Fruit fly (Drosophila melanogaster): Measurements from ENCODE around the gene Nup43.
A peak's percentile ranks its signal among the peaks of the same experiment; 100 is the strongest.

Nup43 gene

DNA sequence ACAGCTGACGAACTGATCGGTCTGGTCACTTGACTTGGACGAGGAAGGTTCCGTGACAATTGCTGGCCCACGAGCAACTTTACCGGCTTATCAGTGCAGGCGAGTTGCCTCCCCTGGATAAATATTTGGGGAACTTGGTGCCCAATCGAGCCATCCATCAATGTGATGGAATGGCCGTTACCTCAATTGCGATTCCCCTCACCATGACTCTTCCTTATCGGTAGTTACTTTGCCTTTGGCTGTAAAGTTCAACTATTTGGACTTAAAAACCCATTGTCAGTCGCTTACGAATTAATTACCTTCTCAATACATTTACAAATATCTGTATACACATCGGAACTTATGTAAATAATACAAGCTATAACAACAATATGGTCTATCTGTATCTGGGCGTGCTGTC lies 23.4 kb downstream of the Nup43 start, which contains the start of gene Vha100-4:
TSS of gene Vha100-4 (minus strand) at position 16 of the 400 bp plus-strand sequence.
- TF ChIP-seq psq (GFP tag; optimal IDR thresholded peaks at IDR 0.05), result no peak
- TF ChIP-seq br (GFP tag; optimal IDR thresholded peaks at IDR 0.05), result no peak
- TF ChIP-seq Mio (GFP tag; optimal IDR thresholded peaks at IDR 0.05), result no peak
- no peak for TF ChIP-seq Vsx2 (GFP tag; optimal IDR thresholded peaks at IDR 0.05; ENCODE audit: partially characterized antibody)

DNA sequence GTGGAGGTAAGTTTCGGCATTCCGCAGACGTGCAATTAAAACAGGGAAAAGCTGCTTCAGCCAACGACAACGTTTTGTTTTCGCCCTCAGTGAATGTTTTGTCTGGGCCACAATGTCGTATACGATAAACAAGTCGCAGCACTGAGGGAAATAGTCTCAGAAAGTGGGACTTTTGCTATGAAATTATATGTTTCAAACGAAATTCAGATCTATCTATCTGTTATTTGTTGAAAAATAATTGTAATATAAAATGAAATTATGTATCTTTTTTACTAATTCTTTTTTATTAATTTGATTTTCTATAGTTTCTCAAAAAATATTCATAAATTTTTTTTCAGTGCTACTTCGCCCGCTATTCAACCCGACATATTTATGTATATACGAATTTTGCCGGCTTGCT lies 27.0 kb downstream of the Nup43 start:
- no peak for TF ChIP-seq tai (GFP tag; optimal IDR thresholded peaks at IDR 0.05)
- peak in 1 of 2 experiments; percentile 83 for TF ChIP-seq foxo (GFP tag; optimal IDR thresholded peaks at IDR 0.05)
- peak; percentile 40 for TF ChIP-seq ey (GFP tag; optimal IDR thresholded peaks at IDR 0.05)
- TF ChIP-seq HLH106 (tag; optimal IDR thresholded peaks at IDR 0.05), result peak; percentile 75
- peak; percentile 51 for TF ChIP-seq fru (GFP tag; optimal IDR thresholded peaks at IDR 0.05)
- TF ChIP-seq Rel (GFP tag; optimal IDR thresholded peaks at IDR 0.05), result peak; percentile 18
- TF ChIP-seq Rel (tag; optimal IDR thresholded peaks at IDR 0.05), result no peak
- TF ChIP-seq dmrt93B (GFP tag; optimal IDR thresholded peaks at IDR 0.05), result no peak
- TF ChIP-seq Sp1 (GFP tag; optimal IDR thresholded peaks at IDR 0.05), result peak; percentile 73
- peak; percentile 41 for TF ChIP-seq h (GFP tag; optimal IDR thresholded peaks at IDR 0.05)
- peak; percentile 79 for TF ChIP-seq OdsH (GFP tag; optimal IDR thresholded peaks at IDR 0.05)
- peak; percentile 69 for TF ChIP-seq psq (GFP tag; optimal IDR thresholded peaks at IDR 0.05)
- TF ChIP-seq rgr (GFP tag; optimal IDR thresholded peaks at IDR 0.05), result peak; percentile 79
- TF ChIP-seq woc (GFP tag; optimal IDR thresholded peaks at IDR 0.05), result no peak
- peak; percentile 29 for TF ChIP-seq br (GFP tag; optimal IDR thresholded peaks at IDR 0.05)

DNA sequence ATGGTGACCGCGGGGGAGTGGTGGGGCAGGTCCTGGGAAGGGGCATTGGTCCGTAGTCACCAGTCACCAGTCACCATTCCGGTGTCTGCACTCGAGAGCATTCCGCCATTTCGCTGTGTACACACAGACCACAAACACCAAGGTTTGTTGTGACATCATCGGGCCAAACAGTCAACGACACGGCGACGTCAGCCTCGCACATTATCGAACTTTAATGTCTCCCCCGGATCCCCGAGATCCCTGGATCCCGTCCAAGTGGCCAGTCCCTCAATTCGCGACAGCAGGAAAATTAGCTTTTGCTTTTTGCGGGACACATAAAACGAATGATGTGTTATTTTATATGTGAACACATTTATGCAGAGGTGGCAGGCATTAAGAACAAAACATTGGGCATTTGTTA lies 28.4 kb downstream of the Nup43 start:
- TF ChIP-seq Myc (optimal IDR thresholded peaks at IDR 0.05) (no peak), Hnf4 (GFP tag; optimal IDR thresholded peaks at IDR 0.05) (peak; percentile 0), sv (GFP tag; optimal IDR thresholded peaks at IDR 0.05) (no peak), lola (GFP tag; optimal IDR thresholded peaks at IDR 0.05) (no peak), Rel (GFP tag; optimal IDR thresholded peaks at IDR 0.05) (no peak), Rel (tag; optimal IDR thresholded peaks at IDR 0.05) (no peak), N (GFP tag; optimal IDR thresholded peaks at IDR 0.05) (no peak), Mio (GFP tag; optimal IDR thresholded peaks at IDR 0.05) (no peak)

DNA sequence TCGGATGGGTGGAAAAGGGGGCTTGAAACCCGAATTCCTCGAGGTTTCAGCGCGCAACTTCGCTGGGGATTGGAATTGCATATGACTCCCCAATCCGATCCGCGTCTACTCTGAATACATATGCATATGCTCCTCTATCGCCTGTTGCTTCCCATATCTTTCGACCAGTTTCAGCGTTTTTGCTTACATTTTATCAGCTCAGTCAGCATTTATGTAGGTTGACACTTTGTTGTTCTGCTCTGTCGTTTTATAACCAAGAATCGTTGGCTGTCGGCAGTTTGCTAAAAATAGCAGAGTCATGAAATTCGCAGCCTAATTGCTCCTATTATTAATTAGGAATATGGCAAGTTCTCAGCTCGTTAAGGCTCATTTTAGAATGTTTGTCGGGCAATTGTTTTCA lies 29.3 kb downstream of the Nup43 start:
- TF ChIP-seq foxo (GFP tag; optimal IDR thresholded peaks at IDR 0.05), result no peak
- no peak for TF ChIP-seq dmrt93B (GFP tag; optimal IDR thresholded peaks at IDR 0.05)
- TF ChIP-seq Jra (GFP tag; optimal IDR thresholded peaks at IDR 0.05), result no peak
- no peak for TF ChIP-seq sage (GFP tag; optimal IDR thresholded peaks at IDR 0.05)
- TF ChIP-seq HLH106 (tag; optimal IDR thresholded peaks at IDR 0.05), result no peak
- no peak for TF ChIP-seq woc (GFP tag; optimal IDR thresholded peaks at IDR 0.05)
- TF ChIP-seq CrebA (GFP tag; optimal IDR thresholded peaks at IDR 0.05; ENCODE audit: borderline replicate concordance), result no peak
- TF ChIP-seq Hr78 (GFP tag; optimal IDR thresholded peaks at IDR 0.05), result no peak
- TF ChIP-seq Vsx2 (GFP tag; optimal IDR thresholded peaks at IDR 0.05; ENCODE audit: partially characterized antibody), result no peak
- no peak for TF ChIP-seq sv (GFP tag; optimal IDR thresholded peaks at IDR 0.05)
- no peak for TF ChIP-seq pan (optimal IDR thresholded peaks at IDR 0.05)
- TF ChIP-seq h (GFP tag; optimal IDR thresholded peaks at IDR 0.05), result no peak

DNA sequence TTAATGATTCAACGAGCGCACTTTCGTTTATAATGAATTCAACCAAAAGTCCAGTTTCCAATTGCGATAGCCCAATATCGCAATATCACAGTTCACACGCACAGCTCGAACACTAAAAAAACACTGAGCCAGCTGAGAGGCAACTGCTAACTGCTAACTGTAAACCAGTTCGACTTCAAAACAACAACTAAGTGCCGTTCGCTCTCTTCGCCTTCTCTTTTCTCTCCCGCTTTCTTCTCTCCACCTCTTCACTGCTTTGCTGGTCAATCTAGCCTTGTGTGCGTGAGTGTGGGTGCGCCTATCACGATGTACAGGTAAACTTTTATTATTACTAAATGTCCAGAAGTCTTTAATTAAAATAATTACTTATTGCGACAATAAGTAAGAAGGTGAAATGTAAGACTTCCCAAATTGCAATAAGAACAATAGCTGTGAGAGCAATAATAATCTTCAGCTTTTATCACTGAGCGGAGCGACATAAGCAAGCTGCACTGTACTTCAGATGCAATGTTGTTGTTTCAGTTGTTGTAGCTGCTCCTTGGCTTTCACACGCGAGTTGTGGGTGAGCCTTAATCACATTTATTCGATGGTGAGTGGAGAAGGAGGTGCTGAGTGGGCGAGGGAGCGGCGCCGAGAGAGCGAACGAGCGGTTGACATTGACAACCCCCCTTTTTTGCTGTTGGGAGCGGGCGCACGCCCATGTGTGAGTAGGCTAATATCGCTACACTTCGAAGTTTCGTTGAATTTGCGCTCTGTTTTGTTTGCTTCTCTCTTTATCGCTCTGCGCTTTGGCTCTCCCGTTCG lies 30.6 kb downstream of the Nup43 start, which contains the start of gene Vti1b:
TSS of gene Vti1b (plus strand) at position 195 of the 804 bp plus-strand sequence.
- TF ChIP-seq jim (GFP tag; optimal IDR thresholded peaks at IDR 0.05) (peak; percentile 39), dl (GFP tag; optimal IDR thresholded peaks at IDR 0.05; ENCODE audit: insufficient read depth in 1 of 2, partially characterized antibody in 2 of 2) (peak; percentile 83 to 91), Rel (GFP tag; optimal IDR thresholded peaks at IDR 0.05) (peak; percentile 55), Rel (tag; optimal IDR thresholded peaks at IDR 0.05) (peak; percentile 72), Myc (optimal IDR thresholded peaks at IDR 0.05) (no peak), Jra (GFP tag; optimal IDR thresholded peaks at IDR 0.05) (peak; percentile 87), Vsx2 (GFP tag; optimal IDR thresholded peaks at IDR 0.05; ENCODE audit: partially characterized antibody) (peak; percentile 96), sv (GFP tag; optimal IDR thresholded peaks at IDR 0.05) (peak; percentile 93), dsf (GFP tag; optimal IDR thresholded peaks at IDR 0.05; ENCODE audit: borderline replicate concordance) (peak; percentile 64), CrebA (GFP tag; optimal IDR thresholded peaks at IDR 0.05; ENCODE audit: borderline replicate concordance) (no peak), brk (GFP tag; optimal IDR thresholded peaks at IDR 0.05) (peak; percentile 92), tai (GFP tag; optimal IDR thresholded peaks at IDR 0.05) (no peak), Hr83 (GFP tag; optimal IDR thresholded peaks at IDR 0.05; ENCODE audit: poor library complexity, severe bottlenecking) (peak; percentile 81), Hnf4 (GFP tag; optimal IDR thresholded peaks at IDR 0.05) (peak; percentile 97), dmrt93B (GFP tag; optimal IDR thresholded peaks at IDR 0.05) (peak; percentile 92), br (GFP tag; optimal IDR thresholded peaks at IDR 0.05) (peak; percentile 97), CG32264 (GFP tag; optimal IDR thresholded peaks at IDR 0.05) (peak; percentile 74), Dif (GFP tag; optimal IDR thresholded peaks at IDR 0.05; ENCODE audit: partially characterized antibody) (peak; percentile 91), sage (GFP tag; optimal IDR thresholded peaks at IDR 0.05) (peak; percentile 87), CG9705 (GFP tag; optimal IDR thresholded peaks at IDR 0.05) (peak; percentile 70), h (GFP tag; optimal IDR thresholded peaks at IDR 0.05) (peak; percentile 98), ey (GFP tag; optimal IDR thresholded peaks at IDR 0.05) (peak; percentile 98), HLH106 (tag; optimal IDR thresholded peaks at IDR 0.05) (peak; percentile 94), pan (optimal IDR thresholded peaks at IDR 0.05) (no peak), Dfd (GFP tag; optimal IDR thresholded peaks at IDR 0.05) (no peak), lola (GFP tag; optimal IDR thresholded peaks at IDR 0.05) (no peak), woc (GFP tag; optimal IDR thresholded peaks at IDR 0.05) (peak; percentile 97), rgr (GFP tag; optimal IDR thresholded peaks at IDR 0.05) (peak; percentile 98), GATAd (GFP tag; optimal IDR thresholded peaks at IDR 0.05) (peak; percentile 59)
